Fruit fly (Drosophila melanogaster): ENCODE data around the gene slx1.
A peak's percentile ranks its signal among the peaks of the same experiment; 100 is the strongest.

slx1 gene

DNA sequence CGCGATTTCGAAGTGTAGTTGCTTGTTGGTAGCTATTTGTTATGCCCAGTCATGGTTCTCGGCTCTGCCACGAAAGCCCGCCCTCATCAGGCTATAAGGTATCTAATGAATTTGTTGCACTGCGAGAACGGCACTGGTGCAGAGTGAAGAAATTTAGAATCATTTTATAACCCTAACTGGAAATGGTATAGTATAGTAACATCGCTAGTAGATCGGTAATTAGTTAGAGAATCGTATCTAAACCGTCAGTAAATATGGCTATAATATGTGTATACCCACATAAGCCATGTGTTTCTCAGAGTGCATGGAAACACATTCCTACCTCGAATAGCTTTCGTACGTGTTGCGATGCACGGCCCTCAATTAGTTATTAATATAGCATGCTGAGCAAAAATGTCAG is 45.4 kb downstream of the slx1 start (continued):
- peak; percentile 84 for TF ChIP-seq sens (GFP tag)
- peak; percentile 47 for TF ChIP-seq Med (GFP tag)
- no peak for TF ChIP-seq Sox100B (GFP tag; optimal IDR thresholded peaks at IDR 0.05)

DNA sequence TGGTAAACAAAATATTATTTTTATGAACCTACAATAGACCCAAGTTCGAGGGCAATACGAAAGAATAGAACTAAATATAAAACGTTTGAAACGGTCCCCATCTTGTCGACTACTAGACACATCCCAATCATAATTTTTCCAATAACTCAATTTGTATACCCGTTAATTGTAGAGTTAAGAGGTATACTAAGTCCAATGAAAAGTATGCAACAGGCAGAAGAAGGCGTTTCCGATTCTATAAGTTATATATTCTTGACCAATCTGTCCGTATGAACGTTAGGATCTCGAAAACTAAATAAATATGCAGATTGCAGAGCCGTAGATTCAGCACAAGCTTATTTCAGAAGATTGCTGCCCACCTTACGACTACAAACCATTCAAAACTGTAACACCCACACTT is 48.7 kb downstream of the slx1 start, which contains the start of gene CG33927:
TSS of gene CG33927 (minus strand) at position 101 of the 400 bp plus-strand sequence.
- TF ChIP-seq gt (GFP tag; IDR thresholded peaks at IDR 0.05), result no peak
- TF ChIP-seq CG7987 (GFP tag; optimal IDR thresholded peaks at IDR 0.05), result no peak
- no peak for TF ChIP-seq CG13424 (tag; optimal IDR thresholded peaks at IDR 0.05)
- no peak for TF ChIP-seq eve (GFP tag; optimal IDR thresholded peaks at IDR 0.05)
- no peak for TF ChIP-seq CG8290 (GFP tag; optimal IDR thresholded peaks at IDR 0.05)
- TF ChIP-seq CG8290 (tag; optimal IDR thresholded peaks at IDR 0.05), result no peak
- no peak for TF ChIP-seq CG13296 (GFP tag; optimal IDR thresholded peaks at IDR 0.05)
- no peak for TF ChIP-seq CG10654 (GFP tag; optimal IDR thresholded peaks at IDR 0.05)
- no peak for TF ChIP-seq CG15011 (GFP tag; optimal IDR thresholded peaks at IDR 0.05)
- no peak for TF ChIP-seq CG6272 (GFP tag; IDR thresholded peaks at IDR 0.05)
- no peak for TF ChIP-seq Aef1 (GFP tag; IDR thresholded peaks at IDR 0.05)
- no peak for TF ChIP-seq H15 (GFP tag; IDR thresholded peaks at IDR 0.05)
- no peak for TF ChIP-seq dysf (GFP tag; IDR thresholded peaks at IDR 0.05)
- TF ChIP-seq B-H2 (GFP tag; optimal IDR thresholded peaks at IDR 0.05), result no peak
- no peak for TF ChIP-seq ab (GFP tag; optimal IDR thresholded peaks at IDR 0.05)
- no peak for TF ChIP-seq pnt (GFP tag; optimal IDR thresholded peaks at IDR 0.05)
- TF ChIP-seq CG1024 (GFP tag; IDR thresholded peaks at IDR 0.05), result no peak
- TF ChIP-seq yki (optimal IDR thresholded peaks at IDR 0.05), result no peak
